Worm (Caenorhabditis elegans): ENCODE measurements around the gene clec-210.

DNA sequence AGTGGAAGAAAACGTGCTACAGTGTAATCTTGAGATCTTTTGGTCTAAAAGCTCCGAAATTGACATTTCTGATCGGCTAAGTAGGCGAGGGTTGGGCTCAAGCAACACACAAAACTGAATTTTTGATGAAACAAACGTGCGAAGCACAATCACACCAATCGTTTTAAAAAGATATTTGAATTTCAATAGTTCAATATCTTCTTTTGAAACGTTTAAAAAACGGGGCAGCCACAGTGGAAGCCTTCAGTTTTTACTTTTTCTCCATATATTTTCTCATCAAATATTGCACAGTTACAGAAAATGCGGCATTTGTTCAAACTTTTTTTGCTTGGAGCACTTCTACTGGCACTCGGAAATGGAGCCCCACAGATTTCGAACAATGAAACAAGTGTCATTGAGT, 48.1 kb downstream of the clec-210 start, which contains the start of gene C36C5.4:
- TF ChIP-seq ces-1 (GFP tag; optimal IDR thresholded peaks at IDR 0.05) (no peak), elt-3 (tag; optimal IDR thresholded peaks at IDR 0.05) (no peak), nhr-28 (tag; optimal IDR thresholded peaks at IDR 0.05) (no peak), unc-62 (GFP tag; optimal IDR thresholded peaks at IDR 0.05) (no peak), snpc-4 (tag; optimal IDR thresholded peaks at IDR 0.05) (no peak), unc-39 (tag; optimal IDR thresholded peaks at IDR 0.05) (no peak), pha-4 (tag; optimal IDR thresholded peaks at IDR 0.05) (no peak)

Measured in whole organism, mixed stage, embryonic.